Fruit fly (Drosophila melanogaster) whole organism, embryonic: ENCODE results near the gene THADA.

ENCODE experiments used
- Atf-2 ChIP-seq: fragments of 200-800 bp; sonication (Bioruptor generic); optimal IDR thresholded peaks from 2 replicates; lab custom pipeline; 2016; ENCODE audit warnings: missing biosample characterization, missing genetic modification characterization
- BtbVII ChIP-seq: fragments of 200-800 bp; sonication (Bioruptor generic); optimal IDR thresholded peaks from 3 replicates; lab custom pipeline; 2017; ENCODE audit warnings: missing biosample characterization, mild to moderate bottlenecking, missing genetic modification characterization
- CG11695 ChIP-seq: fragments of 200-800 bp; sonication (Bioruptor generic); IDR thresholded peaks from 3 replicates; pipeline ENCODE4 v1.3.6; 2022; ENCODE audit warnings: missing biosample characterization, missing genetic modification characterization
- CG12391 ChIP-seq: fragments of 200-800 bp; sonication (Bioruptor generic); optimal IDR thresholded peaks from 3 replicates; lab custom pipeline; 2018; ENCODE audit warnings: missing biosample characterization, mild to moderate bottlenecking, missing genetic modification characterization, moderate library complexity
- CG12942 ChIP-seq: fragments of 200-800 bp; sonication (Bioruptor generic); optimal IDR thresholded peaks from 3 replicates; lab custom pipeline; 2016; ENCODE audit warnings: missing biosample characterization, missing genetic modification characterization
- CG15011 ChIP-seq: fragments of 200-800 bp; sonication (Bioruptor generic); optimal IDR thresholded peaks from 3 replicates; lab custom pipeline; 2018; ENCODE audit warnings: missing biosample characterization, mild to moderate bottlenecking, missing genetic modification characterization
- CG15479 ChIP-seq: fragments of 200-800 bp; sonication (Bioruptor generic); optimal IDR thresholded peaks from 3 replicates; lab custom pipeline; 2019; ENCODE audit warnings: missing biosample characterization, mild to moderate bottlenecking, missing genetic modification characterization, moderate library complexity
- CG15696 ChIP-seq: fragments of 200-800 bp; sonication (Bioruptor generic); optimal IDR thresholded peaks from 2 replicates; lab custom pipeline; 2019; ENCODE audit warnings: missing biosample characterization, mild to moderate bottlenecking, missing genetic modification characterization, moderate library complexity
- CG17802 ChIP-seq: fragments of 200-800 bp; sonication (Bioruptor generic); optimal IDR thresholded peaks from 2 replicates; lab custom pipeline; 2018; ENCODE audit warnings: missing biosample characterization, mild to moderate bottlenecking, missing genetic modification characterization, moderate library complexity
- CG30403 ChIP-seq: fragments of 200-800 bp; sonication (Bioruptor generic); optimal IDR thresholded peaks from 3 replicates; lab custom pipeline; 2016; ENCODE audit warnings: missing biosample characterization, missing genetic modification characterization
- CG30431 ChIP-seq: fragments of 200-800 bp; sonication (Bioruptor generic); optimal IDR thresholded peaks from 2 replicates; lab custom pipeline; 2017; ENCODE audit warnings: missing biosample characterization, missing genetic modification characterization
- CG31388 ChIP-seq: fragments of 200-800 bp; sonication (Bioruptor generic); optimal IDR thresholded peaks from 2 replicates; lab custom pipeline; 2016; ENCODE audit warnings: missing biosample characterization, missing genetic modification characterization
- CG32767 ChIP-seq: fragments of 200-800 bp; sonication (Bioruptor generic); IDR thresholded peaks from 2 replicates; pipeline ENCODE4 v1.3.6; 2022; ENCODE audit warnings: missing biosample characterization, missing genetic modification characterization
- CG4820 ChIP-seq: fragments of 200-800 bp; sonication (Bioruptor generic); optimal IDR thresholded peaks from 3 replicates; lab custom pipeline; 2016; ENCODE audit warnings: missing biosample characterization, missing genetic modification characterization
- CG6272 ChIP-seq: fragments of 200-800 bp; sonication (Bioruptor generic); IDR thresholded peaks from 2 replicates; pipeline ENCODE4 v1.3.6; 2022; ENCODE audit warnings: missing biosample characterization, missing genetic modification characterization
- CG6813 ChIP-seq: fragments of 200-800 bp; sonication (Bioruptor generic); optimal IDR thresholded peaks from 2 replicates; lab custom pipeline; 2017; ENCODE audit warnings: missing biosample characterization, missing genetic modification characterization, mild to moderate bottlenecking, moderate library complexity, missing genetic modification reagents
- CG9609 ChIP-seq: fragments of 200-800 bp; sonication (Bioruptor generic); optimal IDR thresholded peaks from 3 replicates; lab custom pipeline; 2016; ENCODE audit warnings: missing biosample characterization, missing genetic modification characterization
- CHES-1-like ChIP-seq: fragments of 200-800 bp; sonication (Bioruptor generic); optimal IDR thresholded peaks from 2 replicates; lab custom pipeline; 2016; ENCODE audit warnings: missing biosample characterization, missing genetic modification characterization
- CTCF ChIP-seq: fragments of 200-800 bp; sonication (Bioruptor generic); optimal IDR thresholded peaks from 2 replicates; lab custom pipeline; 2017; ENCODE audit warnings: missing biosample characterization, mild to moderate bottlenecking, missing genetic modification characterization, moderate library complexity
- Camta ChIP-seq: fragments of 200-800 bp; sonication (Bioruptor generic); optimal IDR thresholded peaks from 2 replicates; lab custom pipeline; 2016; ENCODE audit warnings: missing biosample characterization, missing genetic modification characterization
- Dek ChIP-seq: fragments of 200-800 bp; sonication (Bioruptor generic); optimal IDR thresholded peaks from 3 replicates; lab custom pipeline; 2019; ENCODE audit warnings: missing biosample characterization, mild to moderate bottlenecking, missing genetic modification characterization, moderate library complexity
- Dip3 ChIP-seq: fragments of 200-800 bp; sonication (Bioruptor generic); optimal IDR thresholded peaks from 3 replicates; lab custom pipeline; 2016; ENCODE audit warnings: missing biosample characterization, missing genetic modification characterization
- Dll ChIP-seq: fragments of 200-800 bp; sonication (Bioruptor generic); IDR thresholded peaks from 4 replicates; pipeline ENCODE4 v1.3.6; 2022; ENCODE audit warnings: missing biosample characterization, missing genetic modification characterization; ENCODE audit not compliant: partially characterized antibody
- Eip74EF ChIP-seq, 2 experiments: fragments of 200-800 bp in 1 of 2; fragments of >200 bp in 1 of 2; sonication (Bioruptor generic) in 1 of 2; optimal IDR thresholded peaks; 2 replicates each; lab custom pipeline; 2017 to 2019; ENCODE audit warnings: missing biosample characterization in 2 of 2, missing genetic modification characterization in 2 of 2, mild to moderate bottlenecking in 1 of 2, moderate library complexity in 1 of 2
- Fer2 ChIP-seq: fragments of 200-800 bp; sonication (Bioruptor generic); optimal IDR thresholded peaks from 2 replicates; lab custom pipeline; 2018; ENCODE audit warnings: missing biosample characterization, mild to moderate bottlenecking, missing genetic modification characterization, moderate library complexity
- Fer3 ChIP-seq: fragments of 200-800 bp; sonication (Bioruptor generic); optimal IDR thresholded peaks from 2 replicates; lab custom pipeline; 2018; ENCODE audit warnings: missing biosample characterization, mild to moderate bottlenecking, missing genetic modification characterization, moderate library complexity
- HmgD ChIP-seq: fragments of 200-800 bp; sonication (Bioruptor generic); optimal IDR thresholded peaks from 3 replicates; lab custom pipeline; 2016; ENCODE audit warnings: missing biosample characterization, missing genetic modification characterization
- Hr3 ChIP-seq: fragments of 200-800 bp; sonication (Bioruptor generic); optimal IDR thresholded peaks from 3 replicates; lab custom pipeline; 2016; ENCODE audit warnings: missing biosample characterization, missing genetic modification characterization
- Hr78 ChIP-seq, 2 experiments: fragments of 200-800 bp in 1 of 2; fragments of >200 bp in 1 of 2; sonication (Bioruptor generic) in 1 of 2; optimal IDR thresholded peaks; 2 replicates each; lab custom pipeline; 2017 to 2019; ENCODE audit warnings: missing biosample characterization in 2 of 2, missing genetic modification characterization in 2 of 2, mild to moderate bottlenecking in 1 of 2, moderate library complexity in 1 of 2
- Med ChIP-seq: fragments of 200-800 bp; sonication (Bioruptor generic); peaks from one replicate; lab custom pipeline; 2016; ENCODE audit warnings: missing biosample characterization, missing genetic modification characterization, mild to moderate bottlenecking, inconsistent platforms, moderate library complexity
- NK7.1 ChIP-seq: fragments of 200-800 bp; sonication (Bioruptor generic); optimal IDR thresholded peaks from 3 replicates; lab custom pipeline; 2016; ENCODE audit warnings: missing biosample characterization, missing genetic modification characterization
- Oaz ChIP-seq: fragments of 200-800 bp; sonication (Bioruptor generic); IDR thresholded peaks from 2 replicates; pipeline ENCODE4 v1.3.6; 2022; ENCODE audit warnings: missing biosample characterization, missing genetic modification characterization
- Ssrp ChIP-seq: fragments of 200-800 bp; sonication (Bioruptor generic); optimal IDR thresholded peaks from 2 replicates; lab custom pipeline; 2018; ENCODE audit warnings: missing biosample characterization, mild to moderate bottlenecking, missing genetic modification characterization, moderate library complexity
- Taf1 ChIP-seq: fragments of 200-800 bp; sonication (Bioruptor generic); IDR thresholded peaks from 2 replicates; pipeline ENCODE4 v1.3.6; 2022; ENCODE audit warnings: missing biosample characterization, missing genetic modification characterization
- abd-A ChIP-seq: fragments of 200-800 bp; sonication (Bioruptor generic); optimal IDR thresholded peaks from 3 replicates; lab custom pipeline; 2019; ENCODE audit warnings: missing biosample characterization, mild to moderate bottlenecking, missing genetic modification characterization, moderate library complexity
- ac ChIP-seq: fragments of 200-800 bp; sonication (Bioruptor generic); optimal IDR thresholded peaks from 3 replicates; lab custom pipeline; 2017; ENCODE audit warnings: missing biosample characterization, mild to moderate bottlenecking, missing genetic modification characterization
- amos ChIP-seq: fragments of 200-800 bp; sonication (Bioruptor generic); IDR thresholded peaks from 2 replicates; pipeline ENCODE4 v1.3.6; 2022; ENCODE audit warnings: missing biosample characterization, missing genetic modification characterization; ENCODE audit not compliant: partially characterized antibody
- ara ChIP-seq: fragments of 200-800 bp; sonication (Bioruptor generic); IDR thresholded peaks from 2 replicates; pipeline ENCODE4 v1.3.6; 2022; ENCODE audit warnings: missing biosample characterization, missing genetic modification characterization
- ato ChIP-seq: fragments of 200-800 bp; sonication (Bioruptor generic); IDR thresholded peaks from 2 replicates; pipeline ENCODE4 v1.3.6; 2022; ENCODE audit warnings: missing biosample characterization, missing genetic modification characterization; ENCODE audit not compliant: partially characterized antibody
- bbx ChIP-seq: fragments of 200-800 bp; sonication (Bioruptor generic); IDR thresholded peaks from 2 replicates; pipeline ENCODE4 v1.3.6; 2022; ENCODE audit warnings: missing biosample characterization, missing genetic modification characterization; ENCODE audit not compliant: partially characterized antibody
- dysf ChIP-seq: fragments of 200-800 bp; sonication (Bioruptor generic); IDR thresholded peaks from 3 replicates; pipeline ENCODE4 v1.3.6; 2022; ENCODE audit warnings: missing biosample characterization, missing genetic modification characterization
- en ChIP-seq: fragments of 200-800 bp; sonication (Bioruptor generic); optimal IDR thresholded peaks from 2 replicates; lab custom pipeline; 2016; ENCODE audit warnings: missing biosample characterization, missing genetic modification characterization
- gcm2 ChIP-seq: fragments of 200-800 bp; sonication (Bioruptor generic); optimal IDR thresholded peaks from 2 replicates; lab custom pipeline; 2016; ENCODE audit warnings: missing biosample characterization, missing genetic modification characterization
- gt ChIP-seq: fragments of 200-800 bp; sonication (Bioruptor generic); IDR thresholded peaks from 2 replicates; pipeline ENCODE4 v1.3.6; 2022; ENCODE audit warnings: missing biosample characterization, missing genetic modification characterization
- jing ChIP-seq: fragments of 200-800 bp; sonication (Bioruptor generic); optimal IDR thresholded peaks from 2 replicates; lab custom pipeline; 2018; ENCODE audit warnings: missing biosample characterization, mild to moderate bottlenecking, missing genetic modification characterization
- ken ChIP-seq: fragments of 200-800 bp; sonication (Bioruptor generic); IDR thresholded peaks from 3 replicates; pipeline ENCODE4 v1.3.6; 2022; ENCODE audit warnings: missing biosample characterization, missing genetic modification characterization
- maf-S ChIP-seq: fragments of 200-800 bp; sonication (Bioruptor generic); optimal IDR thresholded peaks from 2 replicates; lab custom pipeline; 2016; ENCODE audit warnings: missing biosample characterization, missing genetic modification characterization
- sisA ChIP-seq: fragments of 200-800 bp; sonication (Bioruptor generic); IDR thresholded peaks from 2 replicates; pipeline ENCODE4 v1.3.6; 2022; ENCODE audit warnings: missing biosample characterization, missing genetic modification characterization
- sr ChIP-seq: fragments of 200-800 bp; sonication (Bioruptor generic); IDR thresholded peaks from 3 replicates; pipeline ENCODE4 v1.3.6; 2022; ENCODE audit warnings: missing biosample characterization, missing genetic modification characterization
- wor ChIP-seq: fragments of 200-800 bp; sonication (Bioruptor generic); IDR thresholded peaks from 2 replicates; pipeline ENCODE4 v1.3.6; 2022; ENCODE audit warnings: missing biosample characterization, missing genetic modification characterization

Gene THADA

DNA sequence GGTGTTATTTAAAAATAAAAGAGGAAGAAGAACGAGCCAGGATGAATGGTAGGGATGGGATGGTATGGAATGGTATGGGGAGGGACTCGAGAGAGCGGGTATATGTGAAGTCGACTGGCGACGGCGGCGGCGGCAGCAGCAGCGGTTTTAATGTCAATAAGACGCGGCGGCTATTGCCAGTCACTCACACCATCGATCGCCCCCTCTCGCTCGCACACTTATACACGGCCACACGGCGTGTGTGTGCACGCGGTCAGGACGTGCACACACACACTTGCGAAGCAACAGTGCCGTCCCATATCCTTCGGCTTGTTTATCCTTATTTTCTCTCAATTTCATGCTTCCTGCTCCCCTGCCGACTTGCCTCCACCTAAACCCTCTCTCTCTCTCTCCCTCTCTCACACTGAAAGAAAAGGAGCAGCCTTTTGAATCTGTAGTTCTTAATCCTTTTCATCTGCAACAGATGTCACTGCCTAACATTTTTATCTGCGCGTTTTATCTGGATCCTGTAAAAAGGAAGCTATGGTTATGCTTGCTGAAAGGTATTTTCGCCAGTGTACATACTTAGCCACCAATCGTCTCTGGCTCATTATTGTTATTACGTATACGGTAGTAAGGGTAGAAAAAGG, 23.9 kb upstream of the THADA start (continued):
- TF ChIP-seq CG15479 (GFP tag; lab: Kevin White, UChicago) (peak; percentile 42), CG15011 (GFP tag; lab: Kevin White, UChicago) (peak; percentile 58), jing (peak; percentile 81), Hr78 (GFP tag; optimal IDR thresholded peaks at IDR 0.05; lab: Kevin White, UChicago) (no peak), CG31388 (GFP tag; lab: Kevin White, UChicago) (no peak), CG11695 (peak; percentile 55; the same call in 1 of the 3 replicates), Atf-2 (GFP tag; lab: Kevin White, UChicago) (peak; percentile 82), CG17802 (tag; lab: Kevin White, UChicago) (peak; percentile 62), Oaz (GFP tag; lab: Robert Waterston, UW) (peak; percentile 56; the same call in 1 of the 2 replicates), CG12391 (tag; lab: Kevin White, UChicago) (peak; percentile 88), Ssrp (tag; lab: Kevin White, UChicago) (peak; percentile 83), CG30431 (peak; percentile 85), Fer3 (tag; lab: Kevin White, UChicago) (peak; percentile 78), sisA (GFP tag; lab: Robert Waterston, UW) (peak; percentile 85), ac (GFP tag; lab: Kevin White, UChicago) (peak; percentile 76), CG12942 (GFP tag; lab: Kevin White, UChicago) (peak; percentile 80), Fer2 (tag; lab: Kevin White, UChicago) (peak; percentile 54), CG15696 (tag; lab: Kevin White, UChicago) (peak; percentile 87), wor (GFP tag; lab: Robert Waterston, UW) (peak; percentile 57), Taf1 (GFP tag; lab: Robert Waterston, UW) (peak; percentile 41; the same call in 1 of the 2 replicates), bbx (GFP tag; lab: Robert Waterston, UW) (no peak), dysf (GFP tag; lab: Robert Waterston, UW) (peak; percentile 88), sr (peak; percentile 46; the same call in 1 of the 3 replicates), Eip74EF (GFP tag; optimal IDR thresholded peaks at IDR 0.05; lab: Kevin White, UChicago) (peak in 1 of 2 experiments; percentile 16), amos (GFP tag; lab: Robert Waterston, UW) (no peak), CG32767 (GFP tag; lab: Robert Waterston, UW) (peak; percentile 70; the same call in 1 of the 2 replicates), CG30403 (GFP tag; lab: Kevin White, UChicago) (peak; percentile 84), en (GFP tag; lab: Kevin White, UChicago) (peak; percentile 78), ara (GFP tag; lab: Robert Waterston, UW) (peak; percentile 81), BtbVII (peak; percentile 71), gcm2 (GFP tag; lab: Kevin White, UChicago) (peak; percentile 63), ken (GFP tag; lab: Robert Waterston, UW) (peak; percentile 77), Dip3 (peak; percentile 81), CG6813 (GFP tag; lab: Kevin White, UChicago) (peak; percentile 79), Hr3 (GFP tag; lab: Kevin White, UChicago) (peak; percentile 85), maf-S (GFP tag; lab: Kevin White, UChicago) (peak; percentile 87), HmgD (GFP tag; lab: Kevin White, UChicago) (peak; percentile 48), ato (GFP tag; lab: Robert Waterston, UW) (no peak), abd-A (peak; percentile 63), Dek (tag; lab: Kevin White, UChicago) (peak; percentile 86), Camta (GFP tag; lab: Kevin White, UChicago) (peak; percentile 80), CHES-1-like (GFP tag; lab: Kevin White, UChicago) (peak; percentile 92), NK7.1 (GFP tag; lab: Kevin White, UChicago) (peak; percentile 69), CG4820 (peak; percentile 59), Med (GFP tag; lab: Kevin White, UChicago) (peak; percentile 98), CG6272 (GFP tag; lab: Robert Waterston, UW) (peak; percentile 75), Dll (no peak), gt (GFP tag; lab: Robert Waterston, UW) (peak; percentile 60), CG9609 (GFP tag; lab: Kevin White, UChicago) (peak; percentile 91), CTCF (GFP tag; lab: Kevin White, UChicago) (no peak)
